Worm (Caenorhabditis elegans): ENCODE results near the gene C26B9.7.
A peak's percentile ranks its signal among the peaks of the same experiment; 100 is the strongest.

DNA sequence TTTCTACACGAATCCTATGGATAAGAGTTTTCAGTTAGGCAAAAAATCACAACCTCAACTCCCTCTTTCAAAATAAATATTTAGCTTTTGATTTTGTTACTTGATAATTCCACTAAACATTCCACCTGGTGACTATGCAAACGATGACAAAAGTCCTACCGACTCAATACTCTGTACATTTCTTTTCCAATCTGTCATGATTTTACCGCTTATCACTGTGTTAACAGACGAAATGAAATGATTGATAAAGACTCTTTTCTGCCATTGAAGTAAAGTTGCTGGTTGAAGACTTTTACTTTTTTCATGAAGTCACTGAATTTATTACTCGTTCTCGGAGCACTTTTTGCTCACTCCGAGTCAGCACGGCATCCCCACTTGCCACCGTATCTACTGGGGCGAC is 12.9 kb upstream of the C26B9.7 start, which contains the start of gene C26B9.5:
- TF ChIP-seq nhr-77 (tag; optimal IDR thresholded peaks at IDR 0.05) (no peak), egl-27 (tag; optimal IDR thresholded peaks at IDR 0.05) (no peak), nhr-23 (tag; optimal IDR thresholded peaks at IDR 0.05) (no peak), elt-2 (tag; optimal IDR thresholded peaks at IDR 0.05) (peak; percentile 54), ztf-4 (tag; optimal IDR thresholded peaks at IDR 0.05) (no peak), unc-39 (tag; optimal IDR thresholded peaks at IDR 0.05) (no peak), jun-1 (tag; optimal IDR thresholded peaks at IDR 0.05) (no peak), mml-1 (tag; optimal IDR thresholded peaks at IDR 0.05) (no peak), nhr-28 (tag; optimal IDR thresholded peaks at IDR 0.05) (no peak), unc-62 (GFP tag; optimal IDR thresholded peaks at IDR 0.05) (no peak)

Measured in whole organism, L3 larva.